Worm (Caenorhabditis elegans) whole organism, L4/young adult: ENCODE measurements around the gene nhr-59.

Experiments
- W03F9.2 ChIP-seq: fragments of 150-350 bp; optimal IDR thresholded peaks from 2 replicates; lab custom pipeline; 2014; ENCODE audit warnings: missing biosample characterization, missing genetic modification characterization
- dao-5 ChIP-seq: sonication (generic microtip); optimal IDR thresholded peaks from 2 replicates; lab custom pipeline; 2016; ENCODE audit warnings: missing genotype, missing genetic modification characterization, moderate library complexity, missing compliant biosample characterization
- him-1 ChIP-seq: sonication (generic microtip); optimal IDR thresholded peaks from 2 replicates; lab custom pipeline; 2016; ENCODE audit warnings: missing genotype, missing genetic modification reagents, missing genetic modification characterization, missing compliant biosample characterization

DNA sequence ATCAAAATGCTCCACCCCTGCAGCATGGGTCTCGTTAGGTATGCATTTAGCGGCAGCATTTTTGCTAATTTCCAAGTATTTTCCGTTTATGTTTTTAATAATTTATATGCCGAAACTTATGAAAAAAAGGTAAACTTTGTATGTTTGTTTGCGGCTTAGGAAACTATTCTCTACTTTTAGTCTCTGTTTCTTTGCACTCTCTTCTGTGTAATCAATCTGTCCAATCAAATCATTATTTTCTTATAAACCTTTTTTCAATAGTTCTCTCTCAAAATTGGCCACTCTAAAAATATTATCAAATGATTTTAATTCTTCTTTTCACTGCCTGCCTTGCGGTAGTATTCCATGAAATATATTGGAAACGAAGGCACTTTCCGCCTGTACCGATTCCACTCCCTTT is 40.1 kb downstream of the nhr-59 start:
- no peak for TF ChIP-seq dao-5
- TF ChIP-seq him-1: no peak
- TF ChIP-seq W03F9.2 (tag; lab: Kevin White, UChicago): no peak
